Fruit fly (Drosophila melanogaster): ENCODE data around the gene Cds.

Gene Cds

DNA sequence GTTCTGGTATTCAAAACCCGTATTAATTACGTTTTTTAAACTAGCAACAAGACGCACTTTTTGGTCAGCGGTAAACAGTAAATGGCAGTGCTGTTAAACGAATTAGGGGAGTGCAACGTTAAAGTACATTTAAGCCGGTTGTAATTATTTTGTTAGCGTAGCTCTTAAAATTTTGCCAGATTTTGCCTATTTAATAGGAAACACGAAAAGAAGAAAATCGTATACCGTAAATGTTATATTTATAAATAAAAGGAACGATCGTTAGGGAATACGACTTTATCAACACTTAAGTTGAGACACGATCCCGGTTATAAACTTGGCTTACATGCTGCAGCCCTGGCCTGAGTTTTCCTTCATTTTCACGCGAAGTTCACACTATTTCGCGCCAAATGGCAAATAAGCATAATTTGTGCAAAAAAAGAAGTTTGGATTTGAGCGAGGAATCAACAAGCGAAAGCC is 9.9 kb downstream of the Cds start, which contains the start of the genes Setx and mus301 (continued):
- TF ChIP-seq mld (GFP tag; IDR thresholded peaks at IDR 0.05; ENCODE audit: partially characterized antibody) (no peak), CG17385 (GFP tag; optimal IDR thresholded peaks at IDR 0.05) (peak; percentile 66), HLHmδ (GFP tag; optimal IDR thresholded peaks at IDR 0.05) (no peak), CG30431 (GFP tag; optimal IDR thresholded peaks at IDR 0.05) (peak; percentile 29), sim (GFP tag; IDR thresholded peaks at IDR 0.05) (no peak), CG11560 (tag; IDR thresholded peaks at IDR 0.05) (peak; percentile 60; the same call in 1 of the 3 replicates), Dip3 (GFP tag; optimal IDR thresholded peaks at IDR 0.05) (peak; percentile 91), pho (GFP tag; optimal IDR thresholded peaks at IDR 0.05) (peak; percentile 88), Sin3A (optimal IDR thresholded peaks at IDR 0.05) (peak; percentile 94), fd96Cb (tag; optimal IDR thresholded peaks at IDR 0.05) (peak; percentile 66), CG12659 (GFP tag; optimal IDR thresholded peaks at IDR 0.05) (peak; percentile 94), CG6765 (GFP tag; optimal IDR thresholded peaks at IDR 0.05) (no peak), CG17328 (GFP tag; IDR thresholded peaks at IDR 0.05) (peak; percentile 63), Doc2 (GFP tag; IDR thresholded peaks at IDR 0.05) (no peak), Sry-β (GFP tag; optimal IDR thresholded peaks at IDR 0.05) (no peak), pnt (GFP tag; optimal IDR thresholded peaks at IDR 0.05) (peak; percentile 76), Stat92E (GFP tag; optimal IDR thresholded peaks at IDR 0.05) (peak in 1 of 3 experiments; percentile 19), D19B (GFP tag; optimal IDR thresholded peaks at IDR 0.05) (no peak), MTF-1 (GFP tag; optimal IDR thresholded peaks at IDR 0.05; ENCODE audit: borderline replicate concordance) (no peak), CG11723 (GFP tag; optimal IDR thresholded peaks at IDR 0.05) (peak; percentile 64), crc (GFP tag; optimal IDR thresholded peaks at IDR 0.05) (peak; percentile 47), grn (GFP tag; optimal IDR thresholded peaks at IDR 0.05) (no peak), bbx (GFP tag; IDR thresholded peaks at IDR 0.05; ENCODE audit: partially characterized antibody) (no peak), CG18262 (tag; optimal IDR thresholded peaks at IDR 0.05) (no peak), dm (GFP tag; optimal IDR thresholded peaks at IDR 0.05) (peak; percentile 80), CG9817 (tag; optimal IDR thresholded peaks at IDR 0.05) (peak; percentile 86), Ada2b (GFP tag; IDR thresholded peaks at IDR 0.05) (peak; percentile 58), CG7271 (tag; optimal IDR thresholded peaks at IDR 0.05) (peak; percentile 2), GATAe (GFP tag; conservative IDR thresholded peaks at IDR 0.05) (no peak), Hr39 (optimal IDR thresholded peaks at IDR 0.05) (no peak), Dll (GFP tag; IDR thresholded peaks at IDR 0.05; ENCODE audit: partially characterized antibody) (0 out of 4 replicates have a peak, but pooled peaks have one; percentile 37), az2 (GFP tag; optimal IDR thresholded peaks at IDR 0.05) (peak; percentile 77), Hey (tag; optimal IDR thresholded peaks at IDR 0.05) (no peak), lbe (GFP tag; optimal IDR thresholded peaks at IDR 0.05) (peak; percentile 84), CG16813 (GFP tag; IDR thresholded peaks at IDR 0.05; ENCODE audit: partially characterized antibody) (no peak), sc (optimal IDR thresholded peaks at IDR 0.05) (no peak), sc (GFP tag; optimal IDR thresholded peaks at IDR 0.05) (peak; percentile 34), CG13424 (tag; optimal IDR thresholded peaks at IDR 0.05) (peak; percentile 79), Poxn (GFP tag; IDR thresholded peaks at IDR 0.05) (no peak), fru (optimal IDR thresholded peaks at IDR 0.05) (no peak), peb (GFP tag; IDR thresholded peaks at IDR 0.05) (no peak; the same call in 1 of the 2 replicates), CG3407 (GFP tag; optimal IDR thresholded peaks at IDR 0.05) (peak; percentile 59), chinmo (GFP tag; IDR thresholded peaks at IDR 0.05; ENCODE audit: partially characterized antibody) (no peak), NC2α (GFP tag; optimal IDR thresholded peaks at IDR 0.05) (peak; percentile 30), CG9876 (GFP tag; optimal IDR thresholded peaks at IDR 0.05) (peak; percentile 81), CG15696 (tag; optimal IDR thresholded peaks at IDR 0.05) (peak; percentile 73), Ssrp (tag; optimal IDR thresholded peaks at IDR 0.05) (peak; percentile 72), Fer2 (tag; optimal IDR thresholded peaks at IDR 0.05) (peak; percentile 52), CG18619 (GFP tag; optimal IDR thresholded peaks at IDR 0.05) (peak; percentile 77), dan (GFP tag; IDR thresholded peaks at IDR 0.05) (no peak; the same call in 1 of the 2 replicates), CG10959 (GFP tag; IDR thresholded peaks at IDR 0.05) (peak; percentile 48; the same call in 1 of the 2 replicates)
